Worm (Caenorhabditis elegans) whole organism, L3 larva: ENCODE results near the gene slr-2.

Experiments
- R02D3.7 ChIP-seq: fragments of 150-350 bp; optimal IDR thresholded peaks from 2 replicates; lab custom pipeline; 2014; ENCODE audit warnings: missing biosample characterization, missing genetic modification characterization
- ZK546.5 ChIP-seq: sonication (generic microtip); optimal IDR thresholded peaks from 2 replicates; lab custom pipeline; 2017; ENCODE audit warnings: missing biosample characterization, missing genetic modification characterization
- ama-1 ChIP-seq: fragments of 150-350 bp; optimal IDR thresholded peaks from 2 replicates; lab custom pipeline; 2018
- ceh-28 ChIP-seq: fragments of 150-350 bp; optimal IDR thresholded peaks from 2 replicates; lab custom pipeline; 2014; ENCODE audit warnings: missing biosample characterization, missing genetic modification reagents, missing genetic modification characterization
- ceh-82 ChIP-seq: fragments of 150-350 bp; optimal IDR thresholded peaks from 2 replicates; lab custom pipeline; 2014; ENCODE audit warnings: missing biosample characterization, missing genetic modification characterization
- ceh-9 ChIP-seq: sonication (generic microtip); optimal IDR thresholded peaks from 2 replicates; lab custom pipeline; 2018; ENCODE audit warnings: missing biosample characterization, missing genetic modification characterization
- egl-27 ChIP-seq: sonication (generic microtip); optimal IDR thresholded peaks from 4 replicates; lab custom pipeline; 2017; ENCODE audit warnings: missing biosample characterization, missing genetic modification reagents, missing genetic modification characterization
- egl-5 ChIP-seq: fragments of 150-350 bp; optimal IDR thresholded peaks from 2 replicates; lab custom pipeline; 2017; ENCODE audit warnings: missing biosample characterization, missing genetic modification reagents, missing genetic modification characterization, inconsistent platforms
- elt-1 ChIP-seq: fragments of 150-350 bp; optimal IDR thresholded peaks from 2 replicates; lab custom pipeline; 2014; ENCODE audit warnings: missing biosample characterization, missing genetic modification characterization
- elt-2 ChIP-seq: sonication (generic microtip); optimal IDR thresholded peaks from 2 replicates; lab custom pipeline; 2016; ENCODE audit warnings: missing genetic modification reagents, mild to moderate bottlenecking, missing genetic modification characterization, missing compliant biosample characterization
- elt-3 ChIP-seq, 3 experiments: fragments of 150-350 bp in 1 of 3; sonication (generic microtip) in 2 of 3; optimal IDR thresholded peaks; 2 replicates in 2 of 3; 4 replicates in 1 of 3; lab custom pipeline; 2014 to 2017; ENCODE audit warnings: missing biosample characterization in 3 of 3, missing genetic modification characterization in 3 of 3
- eor-1 ChIP-seq, 2 experiments: fragments of 150-350 bp; optimal IDR thresholded peaks; 2 replicates each; lab custom pipeline; 2014 to 2018; ENCODE audit warnings: missing biosample characterization in 2 of 2, missing genetic modification characterization in 2 of 2
- fkh-10 ChIP-seq: sonication (generic microtip); optimal IDR thresholded peaks from 2 replicates; lab custom pipeline; 2017; ENCODE audit warnings: missing biosample characterization, missing genetic modification reagents, missing genetic modification characterization
- fkh-2 ChIP-seq: fragments of 150-350 bp; optimal IDR thresholded peaks from 2 replicates; lab custom pipeline; 2014; ENCODE audit warnings: missing biosample characterization, missing genetic modification reagents, missing genetic modification characterization
- hmg-11 ChIP-seq: sonication (generic microtip); optimal IDR thresholded peaks from 2 replicates; lab custom pipeline; 2016; ENCODE audit warnings: missing genetic modification characterization, missing compliant biosample characterization
- jun-1 ChIP-seq: fragments of 150-350 bp; optimal IDR thresholded peaks from 2 replicates; lab custom pipeline; 2014; ENCODE audit warnings: missing biosample characterization, missing genetic modification reagents, missing genetic modification characterization
- lin-39 ChIP-seq: fragments of 150-350 bp; optimal IDR thresholded peaks from 2 replicates; lab custom pipeline; 2018; ENCODE audit warnings: missing biosample characterization, missing genetic modification reagents, missing genetic modification characterization
- lsy-12 ChIP-seq: sonication (generic microtip); optimal IDR thresholded peaks from 2 replicates; lab custom pipeline; 2016; ENCODE audit warnings: mild to moderate bottlenecking, missing genetic modification characterization, missing compliant biosample characterization
- mdl-1 ChIP-seq: fragments of 150-350 bp; optimal IDR thresholded peaks from 2 replicates; lab custom pipeline; 2014; ENCODE audit warnings: missing biosample characterization, missing genetic modification characterization
- nfya-1 ChIP-seq: sonication (generic microtip); optimal IDR thresholded peaks from 2 replicates; lab custom pipeline; 2017; ENCODE audit warnings: missing genetic modification characterization, mild to moderate bottlenecking, missing compliant biosample characterization, antibody characterized with exemption, moderate library complexity; ENCODE audit not compliant: insufficient read depth
- nhr-23 ChIP-seq: fragments of 150-350 bp; optimal IDR thresholded peaks from 2 replicates; lab custom pipeline; 2014; ENCODE audit warnings: missing biosample characterization, missing genetic modification reagents, missing genetic modification characterization
- nhr-237 ChIP-seq: fragments of 150-350 bp; optimal IDR thresholded peaks from 2 replicates; lab custom pipeline; 2014; ENCODE audit warnings: missing biosample characterization, missing genetic modification characterization
- nhr-28 ChIP-seq: fragments of 150-350 bp; optimal IDR thresholded peaks from 2 replicates; lab custom pipeline; 2014; ENCODE audit warnings: missing biosample characterization, missing genetic modification characterization
- nhr-43 ChIP-seq: sonication (generic microtip); optimal IDR thresholded peaks from 2 replicates; lab custom pipeline; 2016; ENCODE audit warnings: mild to moderate bottlenecking, missing genetic modification characterization, missing compliant biosample characterization; ENCODE audit not compliant: poor library complexity, severe bottlenecking
- nhr-67 ChIP-seq: fragments of 150-350 bp; optimal IDR thresholded peaks from 2 replicates; lab custom pipeline; 2014; ENCODE audit warnings: missing biosample characterization, missing genetic modification characterization
- pha-4 ChIP-seq: fragments of 150-350 bp; optimal IDR thresholded peaks from 2 replicates; lab custom pipeline; 2014; ENCODE audit warnings: missing biosample characterization, missing genetic modification reagents, missing genetic modification characterization
- sea-2 ChIP-seq: fragments of 150-350 bp; sonication (generic microtip); optimal IDR thresholded peaks from 4 replicates; lab custom pipeline; 2014; ENCODE audit warnings: missing biosample characterization, missing genetic modification reagents, missing genetic modification characterization
- tbx-2 ChIP-seq: sonication (generic microtip); optimal IDR thresholded peaks from 2 replicates; lab custom pipeline; 2016; ENCODE audit warnings: mild to moderate bottlenecking, missing genetic modification characterization, missing compliant biosample characterization
- zag-1 ChIP-seq: fragments of 150-350 bp; optimal IDR thresholded peaks from 2 replicates; lab custom pipeline; 2014; ENCODE audit warnings: missing biosample characterization, missing genetic modification characterization

The slr-2 gene

ce11 chrV:18141161-18141560 is 54.2 kb downstream of the slr-2 start, which contains the start of gene Y37H2A.11:
Gene Y37H2A.11 (plus strand): TSS chrV:18141461.
- no peak for TF ChIP-seq egl-5 (tag; lab: Kevin White, UChicago)
- no peak for TF ChIP-seq pha-4 (tag; lab: Kevin White, UChicago)
- TF ChIP-seq elt-2 (tag; lab: Kevin White, UChicago) = no peak
- TF ChIP-seq lin-39 (tag; lab: Kevin White, UChicago) = no peak
- no peak for TF ChIP-seq jun-1 (tag; lab: Kevin White, UChicago)
- no peak for TF ChIP-seq fkh-10 (GFP tag; lab: Kevin White, UChicago)
- no peak for TF ChIP-seq nhr-28 (tag; lab: Kevin White, UChicago)
- no peak for TF ChIP-seq hmg-11 (tag; lab: Kevin White, UChicago)
- no peak for TF ChIP-seq ceh-28
- TF ChIP-seq ama-1 (lab: Kevin White, UChicago) = no peak
- no peak for TF ChIP-seq elt-1 (tag; lab: Kevin White, UChicago)
- no peak for TF ChIP-seq nhr-67 (tag; lab: Kevin White, UChicago)
- no peak for TF ChIP-seq tbx-2 (tag; lab: Kevin White, UChicago)
- TF ChIP-seq R02D3.7 (tag; lab: Kevin White, UChicago) = no peak
- TF ChIP-seq ceh-82 (tag; lab: Kevin White, UChicago) = no peak
- TF ChIP-seq sea-2 (GFP tag; lab: Kevin White, UChicago) = no peak
- TF ChIP-seq, all 47 proteins: peak for 0

- TF ChIP-seq elt-2 (tag; lab: Kevin White, UChicago) (no peak), lsy-12 (no peak), hmg-11 (tag; lab: Kevin White, UChicago) (no peak), nhr-43 (tag; lab: Kevin White, UChicago) (no peak)
Observed at ce11 chrV:18142549-18142948, 55.6 kb downstream of the slr-2 start, which contains the start of gene Y37H2A.13. Gene Y37H2A.13 (plus strand): TSS chrV:18142849.

ce11 chrV:18143445-18143844 is 56.5 kb downstream of the slr-2 start, which contains the start of gene Y37H2A.14:
Gene Y37H2A.14 (plus strand): TSS chrV:18143745.
- TF ChIP-seq egl-5 (tag; lab: Kevin White, UChicago) = no peak
- no peak for TF ChIP-seq ceh-28
- no peak for TF ChIP-seq egl-27 (tag; lab: Kevin White, UChicago)
- TF ChIP-seq ceh-9 (tag; lab: Kevin White, UChicago) = no peak
- no peak for TF ChIP-seq fkh-2 (tag; lab: Kevin White, UChicago)
- TF ChIP-seq nhr-237 = no peak
- no peak for TF ChIP-seq ZK546.5 (tag; lab: Kevin White, UChicago)
- no peak for TF ChIP-seq fkh-10 (GFP tag; lab: Kevin White, UChicago)
- no peak for TF ChIP-seq nfya-1
- no peak for TF ChIP-seq sea-2 (GFP tag; lab: Kevin White, UChicago)
- TF ChIP-seq elt-3 (tag; optimal IDR thresholded peaks at IDR 0.05; lab: Kevin White, UChicago) = no peak

DNA sequence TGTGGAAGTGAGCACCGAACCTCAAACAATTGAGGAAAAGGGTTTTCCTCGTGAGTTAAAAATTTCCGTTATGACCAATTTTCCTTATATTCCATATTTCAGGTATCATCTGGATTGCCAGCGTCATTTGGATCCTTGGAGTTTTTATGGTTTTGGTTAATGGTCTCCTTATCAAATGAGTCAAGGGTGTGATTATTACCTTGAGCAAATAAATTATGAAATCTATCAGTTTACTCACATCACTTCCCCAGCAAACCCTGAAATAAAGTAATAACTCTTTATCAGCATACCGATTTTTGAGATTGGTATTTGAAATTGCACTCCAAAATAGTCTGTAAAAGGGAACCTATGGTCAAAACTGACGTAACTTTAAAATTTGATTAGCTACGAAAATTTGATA is 57.5 kb downstream of the slr-2 start:
- TF ChIP-seq hmg-11 (tag; lab: Kevin White, UChicago) = no peak
- no peak for TF ChIP-seq sea-2 (GFP tag; lab: Kevin White, UChicago)
- no peak for TF ChIP-seq pha-4 (tag; lab: Kevin White, UChicago)
- TF ChIP-seq tbx-2 (tag; lab: Kevin White, UChicago) = no peak
- no peak for TF ChIP-seq eor-1 (tag; optimal IDR thresholded peaks at IDR 0.05; lab: Kevin White, UChicago)
- TF ChIP-seq, all 47 proteins: peak for 0

- no peak for TF ChIP-seq nhr-67 (tag; lab: Kevin White, UChicago)
- TF ChIP-seq mdl-1 (tag; lab: Kevin White, UChicago) = no peak
- no peak for TF ChIP-seq zag-1 (tag; lab: Kevin White, UChicago)
- no peak for TF ChIP-seq ceh-28
- no peak for TF ChIP-seq nhr-23 (tag; lab: Kevin White, UChicago)
- TF ChIP-seq, all 47 proteins: peak for 0
Observed at ce11 chrV:18146077-18146476, 59.2 kb downstream of the slr-2 start, which contains the start of gene C14A6.3. Gene C14A6.3 (plus strand): TSS chrV:18146377.
